Worm (Caenorhabditis elegans) whole organism, late embryonic: ENCODE data around the gene C18E9.9.
A peak's percentile ranks its signal among the peaks of the same experiment; 100 is the strongest.

Experiments
- C08G9.2 ChIP-seq: sonication (generic microtip); optimal IDR thresholded peaks from 2 replicates; lab custom pipeline; 2016; ENCODE audit warnings: mild to moderate bottlenecking, missing genetic modification characterization, moderate library complexity, missing compliant biosample characterization
- C38D4.7 ChIP-seq: fragments of 200-800 bp; sonication (Bioruptor generic); optimal IDR thresholded peaks from 2 replicates; lab custom pipeline; 2018; ENCODE audit warnings: mild to moderate bottlenecking, missing genetic modification characterization, moderate library complexity, missing compliant biosample characterization
- T23F11.4 ChIP-seq: fragments of 200-800 bp; sonication (Bioruptor generic); optimal IDR thresholded peaks from 2 replicates; lab custom pipeline; 2018; ENCODE audit warnings: mild to moderate bottlenecking, missing genetic modification characterization, missing compliant biosample characterization
- Y22D7AL.16 ChIP-seq: sonication (generic microtip); optimal IDR thresholded peaks from 2 replicates; lab custom pipeline; 2016; ENCODE audit warnings: missing genetic modification characterization, missing compliant biosample characterization
- ama-1 ChIP-seq: fragments of 150-350 bp; optimal IDR thresholded peaks from 2 replicates; lab custom pipeline; 2014
- ceh-14 ChIP-seq: sonication (generic microtip); optimal IDR thresholded peaks from 2 replicates; lab custom pipeline; 2016; ENCODE audit warnings: missing genotype, missing genetic modification characterization, missing compliant biosample characterization
- ceh-18 ChIP-seq: sonication (generic microtip); optimal IDR thresholded peaks from 2 replicates; lab custom pipeline; 2016; ENCODE audit warnings: missing genetic modification characterization, missing compliant biosample characterization
- ceh-22 ChIP-seq: sonication (generic microtip); optimal IDR thresholded peaks from 2 replicates; lab custom pipeline; 2017; ENCODE audit warnings: missing biosample characterization, missing genetic modification characterization
- ceh-30 ChIP-seq: fragments of 150-350 bp; optimal IDR thresholded peaks from 2 replicates; lab custom pipeline; 2014; ENCODE audit warnings: missing biosample characterization, missing genetic modification characterization
- ceh-31 ChIP-seq: sonication (generic microtip); optimal IDR thresholded peaks from 2 replicates; lab custom pipeline; 2016; ENCODE audit warnings: missing genetic modification characterization, missing compliant biosample characterization
- ceh-48 ChIP-seq: sonication (generic microtip); optimal IDR thresholded peaks from 2 replicates; lab custom pipeline; 2016; ENCODE audit warnings: missing genetic modification characterization, inconsistent platforms, missing compliant biosample characterization
- ceh-6 ChIP-seq: fragments of 200-800 bp; sonication (Bioruptor generic); optimal IDR thresholded peaks from 2 replicates; lab custom pipeline; 2018; ENCODE audit warnings: mild to moderate bottlenecking, missing genetic modification characterization, missing compliant biosample characterization
- dve-1 ChIP-seq: sonication (generic microtip); optimal IDR thresholded peaks from 2 replicates; lab custom pipeline; 2017; ENCODE audit warnings: antibody characterized with exemption, mild to moderate bottlenecking, missing genetic modification characterization, missing compliant biosample characterization
- elt-2 ChIP-seq: sonication (generic microtip); optimal IDR thresholded peaks from 2 replicates; lab custom pipeline; 2016; ENCODE audit warnings: missing genetic modification reagents, missing genetic modification characterization, missing compliant biosample characterization
- ets-4 ChIP-seq: sonication (generic microtip); optimal IDR thresholded peaks from 2 replicates; lab custom pipeline; 2016; ENCODE audit warnings: missing genetic modification characterization, missing compliant biosample characterization
- eyg-1 ChIP-seq: sonication (generic microtip); optimal IDR thresholded peaks from 2 replicates; lab custom pipeline; 2016; ENCODE audit warnings: missing genotype, missing genetic modification characterization, missing compliant biosample characterization
- fkh-10 ChIP-seq: fragments of 150-350 bp; optimal IDR thresholded peaks from 2 replicates; lab custom pipeline; 2014; ENCODE audit warnings: missing biosample characterization, missing genetic modification reagents, missing genetic modification characterization
- hlh-30 ChIP-seq: sonication (generic microtip); optimal IDR thresholded peaks from 2 replicates; lab custom pipeline; 2017; ENCODE audit warnings: antibody characterized with exemption, missing genetic modification characterization, missing compliant biosample characterization; ENCODE audit not compliant: insufficient read depth
- lim-6 ChIP-seq: sonication (generic microtip); optimal IDR thresholded peaks from 2 replicates; lab custom pipeline; 2016; ENCODE audit warnings: missing genetic modification characterization, missing compliant biosample characterization
- mec-3 ChIP-seq: sonication (generic microtip); optimal IDR thresholded peaks from 2 replicates; lab custom pipeline; 2016; ENCODE audit warnings: borderline replicate concordance, missing genetic modification characterization, missing compliant biosample characterization
- nhr-232 ChIP-seq: sonication (generic microtip); optimal IDR thresholded peaks from 2 replicates; lab custom pipeline; 2016; ENCODE audit warnings: missing genetic modification characterization, missing compliant biosample characterization
- npax-4 ChIP-seq: sonication (generic microtip); optimal IDR thresholded peaks from 2 replicates; lab custom pipeline; 2016; ENCODE audit warnings: missing genetic modification characterization, missing compliant biosample characterization
- pax-1 ChIP-seq: fragments of 150-350 bp; optimal IDR thresholded peaks from 2 replicates; lab custom pipeline; 2014; ENCODE audit warnings: missing biosample characterization, missing genetic modification characterization
- pha-4 ChIP-seq: fragments of 150-350 bp; optimal IDR thresholded peaks from 2 replicates; lab custom pipeline; 2018; ENCODE audit warnings: missing biosample characterization, missing genetic modification reagents, missing genetic modification characterization
- pqm-1 ChIP-seq: sonication (generic microtip); optimal IDR thresholded peaks from 2 replicates; lab custom pipeline; 2016; ENCODE audit warnings: missing genetic modification characterization, missing compliant biosample characterization
- rnt-1 ChIP-seq: sonication (generic microtip); optimal IDR thresholded peaks from 2 replicates; lab custom pipeline; 2016; ENCODE audit warnings: missing genetic modification characterization, missing compliant biosample characterization
- sox-4 ChIP-seq: sonication (generic microtip); optimal IDR thresholded peaks from 2 replicates; lab custom pipeline; 2017; ENCODE audit warnings: mild to moderate bottlenecking, missing genetic modification characterization, inconsistent platforms, missing compliant biosample characterization
- tbx-7 ChIP-seq: sonication (generic microtip); optimal IDR thresholded peaks from 2 replicates; lab custom pipeline; 2016; ENCODE audit warnings: missing genotype, missing genetic modification characterization, missing compliant biosample characterization
- ttx-3 ChIP-seq: sonication (generic microtip); optimal IDR thresholded peaks from 2 replicates; lab custom pipeline; 2016; ENCODE audit warnings: missing genetic modification reagents, missing genetic modification characterization, missing compliant biosample characterization
- unc-42 ChIP-seq: sonication (generic microtip); optimal IDR thresholded peaks from 2 replicates; lab custom pipeline; 2016; ENCODE audit warnings: missing genotype, missing genetic modification characterization, missing compliant biosample characterization
- unc-55 ChIP-seq: sonication (generic microtip); optimal IDR thresholded peaks from 2 replicates; lab custom pipeline; 2017; ENCODE audit warnings: missing biosample characterization, missing genetic modification reagents, missing genetic modification characterization
- unc-86 ChIP-seq: sonication (generic microtip); optimal IDR thresholded peaks from 2 replicates; lab custom pipeline; 2016; ENCODE audit warnings: missing genetic modification characterization, missing compliant biosample characterization
- ztf-16 ChIP-seq: sonication (generic microtip); optimal IDR thresholded peaks from 2 replicates; lab custom pipeline; 2017; ENCODE audit warnings: missing genetic modification characterization, missing compliant biosample characterization

C18E9.9 gene

ce11 chrII:8962206-8962605 is 27.1 kb downstream of the C18E9.9 start:
- TF ChIP-seq lim-6 (tag; lab: Kevin White, UChicago) (no peak), ceh-18 (tag; lab: Kevin White, UChicago) (peak; percentile 42)

- TF ChIP-seq unc-55 (GFP tag; lab: Kevin White, UChicago) (peak; percentile 70), ceh-22 (tag; lab: Kevin White, UChicago) (no peak), sox-4 (tag; lab: Kevin White, UChicago) (no peak), pax-1 (no peak)
Observed at ce11 chrII:8961450-8961849, 27.9 kb downstream of the C18E9.9 start.

- TF ChIP-seq npax-4 (no peak), elt-2 (tag; lab: Kevin White, UChicago) (no peak), ceh-48 (tag; lab: Kevin White, UChicago) (no peak), fkh-10 (no peak), T23F11.4 (GFP tag; lab: Kevin White, UChicago) (no peak), ceh-18 (tag; lab: Kevin White, UChicago) (no peak), nhr-232 (tag; lab: Kevin White, UChicago) (no peak), ceh-30 (tag; lab: Kevin White, UChicago) (no peak), unc-86 (no peak), ets-4 (no peak), hlh-30 (no peak), pha-4 (tag; lab: Kevin White, UChicago) (no peak), dve-1 (tag; lab: Kevin White, UChicago) (no peak), C08G9.2 (no peak), pqm-1 (no peak)
Observed at ce11 chrII:8960414-8960813, 28.9 kb downstream of the C18E9.9 start, which contains the start of gene cal-2. Gene cal-2, plus strand, starts transcription at chrII:8960714.

- TF ChIP-seq C38D4.7 (no peak), Y22D7AL.16 (no peak), ceh-18 (tag; lab: Kevin White, UChicago) (peak; percentile 16), unc-55 (GFP tag; lab: Kevin White, UChicago) (peak; percentile 66), ceh-22 (tag; lab: Kevin White, UChicago) (no peak)
Observed at ce11 chrII:8959081-8959480, 30.3 kb downstream of the C18E9.9 start.

ce11 chrII:8956896-8957295 is 32.4 kb downstream of the C18E9.9 start:
- TF ChIP-seq unc-42 (tag; lab: Kevin White, UChicago), result peak; percentile 95
- TF ChIP-seq sox-4 (tag; lab: Kevin White, UChicago), result no peak
- no peak for TF ChIP-seq ama-1
- no peak for TF ChIP-seq ztf-16 (tag; lab: Kevin White, UChicago)
- no peak for TF ChIP-seq tbx-7 (tag; lab: Kevin White, UChicago)
- no peak for TF ChIP-seq ceh-6 (GFP tag; lab: Kevin White, UChicago)
- TF ChIP-seq ttx-3 (tag; lab: Kevin White, UChicago), result no peak
- TF ChIP-seq ceh-14 (tag; lab: Kevin White, UChicago), result peak; percentile 9

- TF ChIP-seq unc-42 (tag; lab: Kevin White, UChicago) (no peak), rnt-1 (tag; lab: Kevin White, UChicago) (no peak), mec-3 (tag; lab: Kevin White, UChicago) (no peak), unc-86 (no peak), T23F11.4 (GFP tag; lab: Kevin White, UChicago) (no peak)
Observed at ce11 chrII:8953703-8954102, 35.6 kb downstream of the C18E9.9 start.

- TF ChIP-seq eyg-1 (no peak), ceh-14 (tag; lab: Kevin White, UChicago) (peak; percentile 27), ceh-31 (tag; lab: Kevin White, UChicago) (peak; percentile 43)
Observed at ce11 chrII:8951270-8951669, 38.1 kb downstream of the C18E9.9 start.
